Worm (Caenorhabditis elegans): ENCODE measurements around the gene nhr-203.

Gene nhr-203

DNA sequence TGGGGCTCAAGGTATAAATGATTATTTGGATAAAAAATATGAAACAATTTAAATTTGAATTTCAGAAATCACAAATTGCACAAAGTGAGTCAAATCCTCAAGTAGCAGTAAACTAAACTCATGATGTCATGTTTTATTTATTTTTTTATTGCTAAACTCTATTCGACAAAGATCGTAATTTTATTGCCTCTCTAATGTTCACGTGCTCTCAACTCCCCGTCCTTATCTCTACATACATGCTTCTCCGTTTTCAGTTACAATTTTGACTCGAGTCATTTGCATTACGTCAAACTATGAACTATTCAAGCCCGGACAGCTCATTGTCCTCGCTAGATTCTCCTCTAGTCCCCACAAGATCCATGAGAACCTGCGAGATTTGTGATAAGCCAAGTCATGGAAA lies 14.9 kb downstream of the nhr-203 start, which contains the start of gene nhr-99:
Gene nhr-99, plus strand, starts transcription at position 263 of the 400 bp plus-strand sequence.
- TF ChIP-seq W03F9.2 (tag; optimal IDR thresholded peaks at IDR 0.05) (no peak), dao-5 (tag; optimal IDR thresholded peaks at IDR 0.05) (no peak), him-1 (tag; optimal IDR thresholded peaks at IDR 0.05) (no peak)

DNA sequence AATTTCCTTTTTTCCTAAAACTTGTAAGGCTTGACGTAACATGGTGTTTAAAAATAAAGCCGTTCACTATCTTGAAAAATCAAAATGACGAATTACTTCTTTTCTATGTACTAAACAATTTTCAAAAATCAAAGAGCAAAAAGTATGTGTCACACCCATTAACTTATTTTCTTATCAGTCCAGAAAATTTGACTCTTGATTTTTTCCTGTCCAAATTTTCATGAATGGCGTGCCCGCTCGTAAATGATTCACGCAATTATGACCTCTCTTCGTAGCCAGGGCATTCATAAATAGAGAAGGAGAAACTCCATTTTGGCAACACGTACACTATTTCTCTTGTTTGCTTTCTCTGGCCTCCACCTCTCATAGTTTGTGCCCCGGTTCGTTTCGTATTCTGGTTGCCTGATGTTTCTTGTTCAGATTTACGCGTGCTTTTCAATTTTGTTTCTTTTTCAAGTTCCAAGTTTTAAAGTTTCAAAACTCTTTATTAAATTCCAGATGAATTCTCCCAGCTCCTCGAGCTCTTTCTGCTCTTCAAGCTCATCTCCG lies 18.1 kb downstream of the nhr-203 start, which contains the start of gene nhr-55:
Gene nhr-55, plus strand, starts transcription at position 499 of the 549 bp plus-strand sequence.
- TF ChIP-seq him-1 (tag; optimal IDR thresholded peaks at IDR 0.05): no peak
- TF ChIP-seq dao-5 (tag; optimal IDR thresholded peaks at IDR 0.05): no peak
- no peak for TF ChIP-seq W03F9.2 (tag; optimal IDR thresholded peaks at IDR 0.05)

DNA sequence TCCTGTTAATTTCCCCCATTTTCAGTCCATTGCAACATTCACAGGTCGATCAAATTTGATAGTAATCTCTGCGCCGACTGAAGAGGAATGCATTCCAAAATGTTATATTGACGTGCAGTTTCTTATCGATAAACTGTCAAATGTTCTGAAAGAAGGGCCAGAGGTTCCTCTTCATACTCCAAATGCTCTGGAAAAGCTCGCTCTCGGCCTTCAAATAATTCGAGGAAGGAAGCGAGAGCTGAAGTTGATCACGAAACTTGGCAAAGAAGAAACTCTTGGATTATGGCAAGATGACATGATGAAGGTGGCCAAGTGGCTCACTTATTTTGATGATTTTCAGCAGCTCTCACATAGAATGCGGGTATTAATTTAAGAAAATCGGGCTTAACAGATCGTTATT lies 19.5 kb downstream of the nhr-203 start:
- TF ChIP-seq him-1 (tag; optimal IDR thresholded peaks at IDR 0.05): no peak

DNA sequence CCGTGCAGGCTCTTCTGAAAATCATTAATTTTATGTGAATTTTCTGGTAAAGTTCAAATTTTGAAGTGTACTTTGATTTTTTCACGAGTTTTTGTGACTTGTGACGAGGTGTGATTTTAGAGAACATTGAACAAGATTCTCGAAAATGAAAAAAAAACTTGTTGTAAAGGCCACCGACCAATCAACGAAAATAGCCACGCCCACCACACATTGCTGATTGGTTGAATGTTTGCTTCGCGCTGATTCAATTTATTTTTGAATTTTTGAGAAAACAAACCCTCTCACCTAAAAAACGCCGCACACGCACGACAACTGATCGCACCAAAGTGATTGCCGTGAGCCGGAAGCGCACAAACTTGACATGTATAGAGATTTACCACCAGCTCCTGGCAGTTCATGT lies 23.3 kb downstream of the nhr-203 start:
- TF ChIP-seq him-1 (tag; optimal IDR thresholded peaks at IDR 0.05): no peak
- no peak for TF ChIP-seq dao-5 (tag; optimal IDR thresholded peaks at IDR 0.05)
- TF ChIP-seq W03F9.2 (tag; optimal IDR thresholded peaks at IDR 0.05): no peak

DNA sequence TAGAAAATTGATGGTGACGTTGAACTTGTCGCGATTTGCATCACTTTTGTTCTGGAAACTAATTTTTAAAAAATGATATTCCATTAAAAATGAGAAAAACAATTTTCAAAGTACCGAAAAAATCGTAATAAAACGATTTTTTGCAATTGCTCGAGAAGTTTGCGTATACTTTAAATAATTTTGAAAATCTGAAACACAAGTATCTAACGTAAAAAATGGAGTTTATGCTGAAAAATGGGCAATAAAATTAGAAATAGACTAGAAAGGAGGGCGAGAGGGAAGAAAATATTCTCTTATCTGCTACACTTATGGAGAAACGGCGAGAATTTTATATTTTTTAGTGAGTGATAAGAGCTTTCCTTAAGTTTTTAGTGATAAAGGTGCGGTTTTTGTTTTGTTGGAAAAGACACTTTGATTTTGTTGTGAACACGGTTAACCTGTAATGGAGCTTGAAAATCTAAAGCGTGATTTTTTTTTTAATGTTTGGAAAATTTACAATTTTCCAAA lies 23.7 kb downstream of the nhr-203 start, which contains the start of gene nhr-130:
Gene nhr-130, minus strand, starts transcription at position 51 of the 507 bp plus-strand sequence.
- TF ChIP-seq W03F9.2 (tag; optimal IDR thresholded peaks at IDR 0.05): no peak
- TF ChIP-seq him-1 (tag; optimal IDR thresholded peaks at IDR 0.05): no peak
- no peak for TF ChIP-seq dao-5 (tag; optimal IDR thresholded peaks at IDR 0.05)

DNA sequence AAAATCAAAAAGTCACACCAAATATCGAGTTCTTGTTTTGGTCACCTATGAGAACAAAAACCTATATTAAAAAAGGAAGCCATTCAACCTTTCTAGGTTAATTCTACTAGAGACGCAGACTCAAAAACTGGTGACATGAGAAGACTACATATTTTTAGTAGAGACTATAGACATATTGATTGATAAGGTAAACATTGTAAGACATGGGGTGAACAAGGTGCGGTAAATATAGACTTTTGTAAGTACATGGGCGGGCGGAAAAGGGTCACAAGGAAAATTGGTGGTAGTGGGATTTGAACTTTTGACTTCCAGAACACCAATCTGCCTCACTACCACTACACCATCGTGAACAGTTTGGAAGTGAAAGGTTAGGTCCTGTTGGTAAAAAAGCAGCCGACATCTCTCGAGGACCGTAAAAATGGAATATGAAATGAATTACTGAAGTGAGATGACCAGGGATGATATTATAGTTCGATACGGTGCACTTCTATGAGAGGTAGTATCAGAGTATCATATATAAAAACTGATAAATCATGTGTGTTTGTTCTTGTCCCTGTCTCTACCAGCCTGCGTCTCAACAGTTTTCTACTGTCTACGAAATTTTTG lies 24.8 kb downstream of the nhr-203 start, which contains the start of gene nhr-212:
Gene nhr-212, plus strand, starts transcription at position 573 of the 606 bp plus-strand sequence.
- TF ChIP-seq dao-5 (tag; optimal IDR thresholded peaks at IDR 0.05): no peak
- TF ChIP-seq him-1 (tag; optimal IDR thresholded peaks at IDR 0.05): no peak
- TF ChIP-seq W03F9.2 (tag; optimal IDR thresholded peaks at IDR 0.05): no peak

DNA sequence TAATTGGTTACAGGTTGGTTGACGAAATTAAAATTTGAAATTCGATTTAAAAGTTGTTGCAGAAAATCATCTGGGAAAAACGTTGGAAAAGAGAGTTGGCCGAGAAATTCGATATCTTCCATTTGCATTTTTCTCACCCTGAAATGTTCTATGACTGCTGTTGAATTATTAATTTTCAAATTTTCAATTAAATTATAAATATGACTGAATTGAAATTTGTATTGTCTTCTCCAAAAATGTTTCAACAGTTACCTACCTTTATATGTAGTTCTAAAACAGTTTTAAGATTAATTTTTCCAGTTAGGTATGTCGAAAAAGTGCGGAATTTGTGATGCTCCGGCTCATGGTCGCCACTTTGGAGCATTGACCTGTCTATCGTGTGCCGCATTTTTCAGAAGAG lies 27.1 kb downstream of the nhr-203 start, which contains the start of gene nhr-211:
Gene nhr-211, plus strand, starts transcription at position 301 of the 400 bp plus-strand sequence.
- no peak for TF ChIP-seq him-1 (tag; optimal IDR thresholded peaks at IDR 0.05)
- no peak for TF ChIP-seq W03F9.2 (tag; optimal IDR thresholded peaks at IDR 0.05)
- TF ChIP-seq dao-5 (tag; optimal IDR thresholded peaks at IDR 0.05): no peak

DNA sequence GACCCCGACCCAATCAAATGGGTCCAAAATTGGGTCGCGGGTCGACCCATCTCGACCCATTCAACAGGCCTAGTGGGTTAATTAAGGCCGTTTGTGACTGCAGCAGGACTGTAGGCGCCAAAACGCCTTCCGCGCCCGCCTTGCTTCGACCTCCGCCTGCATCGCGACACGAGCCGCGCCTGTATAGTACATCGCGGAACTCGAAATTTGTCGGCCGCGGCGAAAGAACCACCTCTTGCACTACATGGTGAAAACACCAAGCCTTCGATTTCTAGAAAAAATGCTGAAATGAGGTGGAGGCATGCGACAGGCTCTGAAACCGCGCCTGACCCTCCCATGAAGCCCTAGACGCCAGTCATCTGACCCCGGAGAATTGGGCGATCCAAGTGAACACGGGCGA lies 28.4 kb downstream of the nhr-203 start:
- TF ChIP-seq him-1 (tag; optimal IDR thresholded peaks at IDR 0.05) (no peak), dao-5 (tag; optimal IDR thresholded peaks at IDR 0.05) (no peak), W03F9.2 (tag; optimal IDR thresholded peaks at IDR 0.05) (no peak)

DNA sequence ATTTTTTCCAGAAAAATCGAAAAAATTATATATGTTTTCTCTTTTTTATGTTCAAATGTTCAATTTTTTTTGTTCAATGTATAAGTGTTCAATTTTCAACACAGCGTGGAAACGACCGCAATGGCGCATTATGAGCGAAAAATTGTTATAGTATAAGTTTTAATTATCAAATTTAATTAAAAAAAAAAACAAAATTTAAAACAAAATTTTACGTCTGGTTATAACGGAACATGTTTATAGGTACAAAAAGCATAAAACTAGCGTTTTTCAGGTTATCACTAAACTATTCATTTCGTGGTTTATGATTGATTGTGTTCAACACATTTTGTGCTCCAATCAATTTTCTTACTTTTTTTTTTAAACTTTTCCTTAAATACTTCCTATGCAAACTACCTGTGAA lies 29.7 kb downstream of the nhr-203 start, which contains the start of gene nhr-106:
Gene nhr-106, plus strand, starts transcription at position 301 of the 400 bp plus-strand sequence.
- TF ChIP-seq dao-5 (tag; optimal IDR thresholded peaks at IDR 0.05): no peak
- TF ChIP-seq him-1 (tag; optimal IDR thresholded peaks at IDR 0.05): no peak
- no peak for TF ChIP-seq W03F9.2 (tag; optimal IDR thresholded peaks at IDR 0.05)

DNA sequence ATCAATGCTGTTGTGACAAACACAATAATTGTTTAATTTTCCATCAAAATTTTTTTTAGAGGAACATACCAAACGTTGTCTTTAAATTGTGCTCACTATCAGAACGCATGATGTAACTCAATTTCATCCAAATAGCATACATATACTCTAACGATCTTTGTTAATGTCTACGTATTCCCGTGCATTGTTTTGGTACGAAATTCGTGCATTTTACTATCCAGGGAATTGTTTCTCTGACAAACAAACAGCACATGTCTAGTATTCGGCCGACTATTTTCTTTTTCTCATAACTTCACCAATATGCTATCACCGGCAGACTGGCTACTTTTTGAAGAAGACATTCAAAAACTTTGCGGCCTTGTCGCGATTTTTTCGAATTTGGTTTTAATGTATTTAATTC lies 31.8 kb downstream of the nhr-203 start, which contains the start of gene str-196:
Gene str-196, plus strand, starts transcription at position 301 of the 400 bp plus-strand sequence.
- TF ChIP-seq W03F9.2 (tag; optimal IDR thresholded peaks at IDR 0.05) (no peak), dao-5 (tag; optimal IDR thresholded peaks at IDR 0.05) (no peak), him-1 (tag; optimal IDR thresholded peaks at IDR 0.05) (no peak)

DNA sequence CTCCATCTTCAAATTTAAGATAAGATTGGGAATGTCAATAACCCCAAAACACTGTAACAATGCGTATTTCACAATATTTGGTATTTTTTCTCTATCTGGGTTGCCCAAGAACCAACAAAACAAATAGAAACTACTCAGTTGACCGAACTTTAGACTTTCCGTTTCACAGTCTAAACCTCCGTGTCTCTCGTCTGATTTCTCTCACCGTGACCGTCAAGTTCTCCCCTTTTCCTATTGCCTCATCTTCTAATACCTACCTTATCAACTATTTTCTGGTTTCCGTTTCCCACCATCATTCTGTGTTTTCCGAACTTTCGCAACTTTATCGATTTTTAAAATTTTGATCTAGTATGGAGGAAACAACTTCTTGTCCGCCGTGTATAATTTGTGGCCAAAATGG lies 34.7 kb downstream of the nhr-203 start, which contains the start of gene nhr-131:
Gene nhr-131, plus strand, starts transcription at position 87 of the 400 bp plus-strand sequence.
- TF ChIP-seq dao-5 (tag; optimal IDR thresholded peaks at IDR 0.05) (no peak), W03F9.2 (tag; optimal IDR thresholded peaks at IDR 0.05) (no peak), him-1 (tag; optimal IDR thresholded peaks at IDR 0.05) (no peak)

DNA sequence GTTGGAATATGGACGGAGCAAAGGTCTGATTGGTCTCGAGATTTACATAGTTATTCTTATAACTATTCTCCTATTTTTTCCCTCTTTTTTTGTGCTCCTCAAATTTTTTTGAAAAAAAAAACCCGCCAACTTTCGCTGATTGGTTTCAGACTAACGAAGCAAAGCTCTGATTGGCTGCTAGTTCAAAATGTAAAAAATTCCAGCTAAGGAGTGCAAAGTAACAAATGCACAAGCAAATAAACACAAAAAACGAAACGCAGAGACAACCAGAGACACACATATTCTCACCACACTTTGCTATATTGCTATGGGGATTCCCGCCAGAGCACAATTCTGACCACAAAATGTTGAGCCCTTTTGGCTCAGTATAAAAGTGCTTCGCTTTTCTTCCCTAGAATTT lies 37.8 kb downstream of the nhr-203 start, which contains the start of gene T01G6.1:
Gene T01G6.1, plus strand, starts transcription at position 301 of the 400 bp plus-strand sequence.
- TF ChIP-seq dao-5 (tag; optimal IDR thresholded peaks at IDR 0.05) (no peak), him-1 (tag; optimal IDR thresholded peaks at IDR 0.05) (no peak), W03F9.2 (tag; optimal IDR thresholded peaks at IDR 0.05) (no peak)

DNA sequence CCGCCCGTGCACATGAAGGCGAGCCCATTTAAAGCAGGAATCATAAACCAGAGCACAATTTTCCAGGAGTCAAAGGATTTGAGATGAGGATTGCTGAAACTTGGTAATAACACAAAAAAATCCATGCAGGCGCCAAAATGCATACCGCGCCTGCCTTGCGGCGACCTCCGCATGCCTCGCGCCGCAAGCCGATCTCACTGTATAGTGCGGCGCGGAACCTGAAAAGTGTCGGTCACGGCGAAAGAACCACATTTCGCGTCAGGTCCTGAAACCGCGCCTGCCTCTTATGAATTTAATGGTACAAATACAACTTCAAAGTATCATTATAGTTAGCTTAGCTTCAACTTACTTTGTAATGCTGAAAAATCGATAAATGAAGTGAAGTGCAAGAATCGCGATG lies 40.9 kb downstream of the nhr-203 start:
- no peak for TF ChIP-seq W03F9.2 (tag; optimal IDR thresholded peaks at IDR 0.05)
- TF ChIP-seq him-1 (tag; optimal IDR thresholded peaks at IDR 0.05): no peak
- TF ChIP-seq dao-5 (tag; optimal IDR thresholded peaks at IDR 0.05): no peak

DNA sequence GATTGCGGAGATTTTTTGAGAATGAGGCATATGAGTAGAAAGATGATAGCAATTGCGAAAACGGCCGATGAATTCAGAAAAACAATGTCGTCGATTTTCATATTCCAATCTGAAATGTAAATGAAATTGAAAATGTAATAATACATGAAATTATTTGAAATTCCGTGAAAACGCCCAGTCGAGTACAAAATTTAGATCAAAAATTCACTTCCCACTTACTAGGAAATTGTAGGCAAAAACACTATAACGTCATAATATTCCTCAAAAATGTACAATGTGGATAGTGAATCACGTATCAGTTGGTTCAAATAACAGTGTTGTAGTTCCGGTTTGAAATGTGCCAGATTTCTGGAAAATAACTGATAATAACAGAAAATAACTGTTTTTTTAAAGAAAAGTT lies 41.6 kb downstream of the nhr-203 start, which contains the start of gene str-256:
Gene str-256, minus strand, starts transcription at position 101 of the 400 bp plus-strand sequence.
- TF ChIP-seq W03F9.2 (tag; optimal IDR thresholded peaks at IDR 0.05): no peak
- TF ChIP-seq dao-5 (tag; optimal IDR thresholded peaks at IDR 0.05): no peak

All from whole organism, L4/young adult.